Worm (Caenorhabditis elegans) whole organism, L2 larva: Measurements from ENCODE around the gene frpr-6.

Experiments
- F13H6.1 ChIP-seq: sonication (generic microtip); optimal IDR thresholded peaks from 2 replicates; lab custom pipeline; 2016; ENCODE audit warnings: missing genetic modification characterization, missing compliant biosample characterization
- R02D3.7 ChIP-seq: fragments of 150-350 bp; optimal IDR thresholded peaks from 2 replicates; lab custom pipeline; 2014; ENCODE audit warnings: missing biosample characterization, missing genetic modification characterization
- alr-1 ChIP-seq: fragments of 150-350 bp; optimal IDR thresholded peaks from 2 replicates; lab custom pipeline; 2014; ENCODE audit warnings: missing biosample characterization, missing genetic modification characterization
- ama-1 ChIP-seq: fragments of 150-350 bp; optimal IDR thresholded peaks from 2 replicates; lab custom pipeline; 2018; ENCODE audit warnings: inconsistent platforms
- blmp-1 ChIP-seq: sonication (generic microtip); optimal IDR thresholded peaks from 2 replicates; lab custom pipeline; 2017; ENCODE audit warnings: missing genetic modification characterization, mild to moderate bottlenecking, missing compliant biosample characterization, antibody characterized with exemption, moderate library complexity; ENCODE audit not compliant: insufficient read depth
- ceh-82 ChIP-seq: fragments of 150-350 bp; optimal IDR thresholded peaks from 2 replicates; lab custom pipeline; 2014; ENCODE audit warnings: missing biosample characterization, missing genetic modification characterization
- crh-2 ChIP-seq: sonication (generic microtip); optimal IDR thresholded peaks from 2 replicates; lab custom pipeline; 2017; ENCODE audit warnings: missing biosample characterization, missing genetic modification characterization
- dmd-4 ChIP-seq: sonication (generic microtip); optimal IDR thresholded peaks from 2 replicates; lab custom pipeline; 2017; ENCODE audit warnings: missing biosample characterization, missing genetic modification characterization
- elt-1 ChIP-seq: fragments of 150-350 bp; optimal IDR thresholded peaks from 2 replicates; lab custom pipeline; 2014; ENCODE audit warnings: missing biosample characterization, missing genetic modification characterization
- gmeb-1 ChIP-seq: fragments of 150-350 bp; optimal IDR thresholded peaks from 2 replicates; lab custom pipeline; 2014; ENCODE audit warnings: missing biosample characterization, missing genetic modification characterization
- lin-39 ChIP-seq: fragments of 150-350 bp; optimal IDR thresholded peaks from 2 replicates; lab custom pipeline; 2014; ENCODE audit warnings: missing biosample characterization, missing genetic modification reagents, missing genetic modification characterization
- lsy-2 ChIP-seq, 2 experiments: fragments of 150-350 bp in 1 of 2; sonication (generic microtip) in 1 of 2; optimal IDR thresholded peaks; 2 replicates each; lab custom pipeline; 2014 to 2017; ENCODE audit warnings: missing biosample characterization in 2 of 2, missing genetic modification characterization in 2 of 2
- mab-5 ChIP-seq: fragments of 150-350 bp; optimal IDR thresholded peaks from 2 replicates; lab custom pipeline; 2014; ENCODE audit warnings: missing biosample characterization, missing genetic modification characterization
- mbf-1 ChIP-seq: sonication (generic microtip); optimal IDR thresholded peaks from 2 replicates; lab custom pipeline; 2017; ENCODE audit warnings: missing biosample characterization, missing genetic modification characterization
- mdl-1 ChIP-seq, 2 experiments: fragments of 150-350 bp in 1 of 2; sonication (generic microtip) in 1 of 2; optimal IDR thresholded peaks; 2 replicates each; lab custom pipeline; 2017; ENCODE audit warnings: missing biosample characterization in 2 of 2, missing genetic modification characterization in 2 of 2
- nhr-10 ChIP-seq: sonication (generic microtip); optimal IDR thresholded peaks from 2 replicates; lab custom pipeline; 2017; ENCODE audit warnings: missing biosample characterization, missing genetic modification characterization
- nhr-129 ChIP-seq: fragments of 150-350 bp; optimal IDR thresholded peaks from 2 replicates; lab custom pipeline; 2014; ENCODE audit warnings: missing biosample characterization, missing genetic modification characterization
- nhr-21 ChIP-seq: fragments of 150-350 bp; optimal IDR thresholded peaks from 2 replicates; lab custom pipeline; 2014; ENCODE audit warnings: missing biosample characterization, missing genetic modification characterization
- nhr-25 ChIP-seq: fragments of 150-350 bp; sonication (generic microtip); optimal IDR thresholded peaks from 3 replicates; lab custom pipeline; 2014; ENCODE audit warnings: missing biosample characterization, missing genetic modification characterization
- nhr-6 ChIP-seq: fragments of 150-350 bp; optimal IDR thresholded peaks from 2 replicates; lab custom pipeline; 2014; ENCODE audit warnings: missing biosample characterization, missing genetic modification characterization
- peb-1 ChIP-seq: fragments of 150-350 bp; optimal IDR thresholded peaks from 2 replicates; lab custom pipeline; 2014; ENCODE audit warnings: missing biosample characterization, missing genetic modification characterization
- sma-3 ChIP-seq: sonication (generic microtip); optimal IDR thresholded peaks from 2 replicates; lab custom pipeline; 2016; ENCODE audit warnings: missing genetic modification reagents, missing genetic modification characterization, missing compliant biosample characterization
- sma-9 ChIP-seq, 2 experiments: fragments of 150-350 bp in 1 of 2; sonication (generic microtip) in 1 of 2; optimal IDR thresholded peaks; 2 replicates each; lab custom pipeline; 2014 to 2016; ENCODE audit warnings: missing genetic modification characterization in 2 of 2, mild to moderate bottlenecking in 1 of 2, missing biosample characterization in 1 of 2, missing compliant biosample characterization in 1 of 2, missing genetic modification reagents in 1 of 2, moderate library complexity in 1 of 2
- snpc-4 ChIP-seq: fragments of 150-350 bp; optimal IDR thresholded peaks from 2 replicates; lab custom pipeline; 2014; ENCODE audit warnings: missing biosample characterization, missing genetic modification characterization
- unc-39 ChIP-seq: fragments of 150-350 bp; optimal IDR thresholded peaks from 2 replicates; lab custom pipeline; 2014; ENCODE audit warnings: missing biosample characterization, missing genetic modification characterization
- unc-55 ChIP-seq: fragments of 150-350 bp; sonication (generic microtip); optimal IDR thresholded peaks from 3 replicates; lab custom pipeline; 2014; ENCODE audit warnings: missing biosample characterization, missing genetic modification reagents, missing genetic modification characterization
- unc-62 ChIP-seq: fragments of 150-350 bp; optimal IDR thresholded peaks from 2 replicates; lab custom pipeline; 2014; ENCODE audit warnings: missing biosample characterization, missing genetic modification reagents, missing genetic modification characterization
- zag-1 ChIP-seq: fragments of 150-350 bp; optimal IDR thresholded peaks from 2 replicates; lab custom pipeline; 2014; ENCODE audit warnings: missing biosample characterization, missing genetic modification characterization
- ztf-4 ChIP-seq: fragments of 150-350 bp; optimal IDR thresholded peaks from 2 replicates; lab custom pipeline; 2014; ENCODE audit warnings: missing biosample characterization, missing genetic modification characterization

frpr-6 gene

DNA sequence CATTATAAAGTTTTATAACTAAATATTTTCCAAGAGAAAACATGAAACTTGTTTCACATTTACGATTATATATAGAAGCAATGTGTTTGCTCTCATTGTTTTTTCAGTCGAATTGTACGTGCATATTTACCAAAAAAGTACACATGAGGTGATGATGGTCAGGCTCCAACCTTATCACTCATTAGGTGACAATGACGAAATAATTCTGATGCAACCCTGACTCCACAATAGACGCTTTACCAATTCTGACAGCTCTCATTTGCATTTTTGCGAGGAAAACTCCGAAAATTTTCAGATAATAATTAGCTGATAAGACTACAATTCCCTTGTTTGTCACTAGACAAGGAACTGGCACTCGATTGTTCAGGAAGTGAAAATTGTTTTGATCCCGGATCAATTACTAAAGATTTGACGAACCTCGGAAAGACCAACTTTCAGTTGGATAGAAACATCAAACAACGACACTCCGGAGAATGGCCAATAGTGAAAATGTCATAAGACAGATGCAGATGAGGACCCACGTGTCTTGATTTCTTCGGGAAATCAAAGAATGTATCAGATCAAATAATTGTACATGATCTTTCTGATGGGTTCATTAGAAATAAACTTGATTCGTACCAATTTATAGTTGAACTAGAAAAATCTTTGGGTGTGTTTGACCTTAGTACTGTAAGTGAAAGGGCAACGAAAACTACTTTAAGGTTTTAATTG, 22.0 kb downstream of the frpr-6 start (continued):
- TF ChIP-seq nhr-21 (tag; lab: Kevin White, UChicago) (peak; percentile 5), nhr-129 (tag; lab: Kevin White, UChicago) (peak; percentile 64), blmp-1 (tag; lab: Kevin White, UChicago) (peak; percentile 69), crh-2 (peak; percentile 9), gmeb-1 (peak; percentile 18)

DNA sequence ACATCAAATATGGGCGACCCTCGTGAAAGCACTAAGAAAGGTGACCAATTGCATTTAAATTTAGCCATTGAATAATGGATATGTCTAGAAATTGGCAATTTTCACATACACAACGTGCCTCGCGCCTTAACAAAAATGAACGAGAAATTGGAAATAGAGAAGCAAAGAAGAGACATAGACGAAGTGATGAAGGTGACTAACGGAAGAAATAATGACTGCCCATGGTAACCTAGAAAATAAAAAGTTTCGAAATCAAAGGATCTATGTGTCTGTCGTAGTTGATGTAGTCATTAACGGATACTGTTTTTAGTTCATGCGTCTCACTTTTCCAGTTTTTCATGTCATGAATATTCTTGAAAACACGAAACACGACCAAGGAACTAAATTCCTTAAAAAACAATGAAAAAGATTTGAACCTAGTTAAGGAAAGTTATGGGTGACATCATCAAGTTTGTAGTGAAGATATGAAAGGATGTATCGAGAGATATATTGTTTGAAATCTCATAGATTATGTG, 22.8 kb downstream of the frpr-6 start:
- TF ChIP-seq nhr-25 (tag; lab: Kevin White, UChicago): peak; percentile 6
- TF ChIP-seq R02D3.7 (tag; lab: Kevin White, UChicago): no peak

ce11 chrV:9076273-9076672, 24.7 kb downstream of the frpr-6 start, which contains the start of gene T27E4.7:
Gene T27E4.7, minus strand, starts transcription at chrV:9076322.
- TF ChIP-seq mdl-1 (tag; optimal IDR thresholded peaks at IDR 0.05; lab: Kevin White, UChicago) (no peak), elt-1 (no peak), snpc-4 (no peak), ama-1 (lab: Kevin White, UChicago) (no peak), unc-39 (no peak), gmeb-1 (no peak), ceh-82 (tag; lab: Kevin White, UChicago) (no peak), nhr-6 (tag; lab: Kevin White, UChicago) (no peak), R02D3.7 (tag; lab: Kevin White, UChicago) (no peak), mbf-1 (tag; lab: Kevin White, UChicago) (no peak), F13H6.1 (tag; lab: Kevin White, UChicago) (no peak), nhr-10 (tag; lab: Kevin White, UChicago) (no peak), unc-62 (GFP tag; lab: Kevin White, UChicago) (no peak), zag-1 (tag; lab: Kevin White, UChicago) (no peak)

DNA sequence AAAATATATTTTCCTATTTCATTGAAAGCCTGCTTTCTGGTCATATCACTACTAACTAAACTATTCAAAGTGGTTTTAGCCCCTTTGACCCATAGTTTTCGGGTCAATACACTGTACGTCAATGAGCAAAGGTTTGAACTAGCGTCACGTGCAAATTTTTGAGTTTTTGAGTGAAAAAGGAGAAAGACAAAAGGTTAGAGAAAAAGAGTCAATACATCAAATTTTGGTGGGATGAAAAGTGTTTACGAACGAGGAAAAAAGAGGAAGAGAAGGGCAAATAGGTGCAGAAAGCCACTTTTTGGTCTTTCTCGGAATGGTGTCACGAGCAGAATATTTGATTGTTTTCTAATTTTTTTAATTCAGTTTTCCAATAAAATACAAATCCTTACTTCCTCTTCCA, 25.1 kb downstream of the frpr-6 start:
- TF ChIP-seq sma-9 (GFP tag; optimal IDR thresholded peaks at IDR 0.05; lab: Kevin White, UChicago) (peak; percentile 60), sma-9 (tag; optimal IDR thresholded peaks at IDR 0.05; lab: Kevin White, UChicago) (no peak), mdl-1 (tag; optimal IDR thresholded peaks at IDR 0.05; lab: Kevin White, UChicago) (peak; percentile 13 to 17), mab-5 (tag; lab: Kevin White, UChicago) (no peak), crh-2 (peak; percentile 2), nhr-129 (tag; lab: Kevin White, UChicago) (peak; percentile 54), F13H6.1 (tag; lab: Kevin White, UChicago) (peak; percentile 38), ama-1 (lab: Kevin White, UChicago) (peak; percentile 24), alr-1 (no peak), nhr-21 (tag; lab: Kevin White, UChicago) (no peak), unc-55 (GFP tag; lab: Kevin White, UChicago) (peak; percentile 15)

ce11 chrV:9074360-9074834, 26.6 kb downstream of the frpr-6 start:
- TF ChIP-seq sma-9 (GFP tag; optimal IDR thresholded peaks at IDR 0.05; lab: Kevin White, UChicago): peak; percentile 35
- no peak for TF ChIP-seq sma-9 (tag; optimal IDR thresholded peaks at IDR 0.05; lab: Kevin White, UChicago)
- TF ChIP-seq crh-2: peak; percentile 38
- no peak for TF ChIP-seq peb-1 (tag; lab: Kevin White, UChicago)
- peak; percentile 11 for TF ChIP-seq nhr-129 (tag; lab: Kevin White, UChicago)
- TF ChIP-seq sma-3: peak; percentile 46
- no peak for TF ChIP-seq dmd-4
- peak; percentile 19 for TF ChIP-seq ztf-4 (tag; lab: Kevin White, UChicago)
- peak; percentile 13 for TF ChIP-seq nhr-21 (tag; lab: Kevin White, UChicago)
- peak in 1 of 2 experiments; percentile 37 for TF ChIP-seq lsy-2 (tag; optimal IDR thresholded peaks at IDR 0.05; lab: Kevin White, UChicago)
- TF ChIP-seq lin-39 (tag; lab: Kevin White, UChicago): no peak
- peak; percentile 0 for TF ChIP-seq nhr-25 (tag; lab: Kevin White, UChicago)
- peak; percentile 7 for TF ChIP-seq blmp-1 (tag; lab: Kevin White, UChicago)
- peak; percentile 36 for TF ChIP-seq nhr-6 (tag; lab: Kevin White, UChicago)
- TF ChIP-seq mdl-1 (tag; optimal IDR thresholded peaks at IDR 0.05; lab: Kevin White, UChicago): peak in 1 of 2 experiments; percentile 6
- TF ChIP-seq ama-1 (lab: Kevin White, UChicago): peak; percentile 73
